Worm (Caenorhabditis elegans): Measurements from ENCODE around the gene nlp-78.

Gene nlp-78

DNA sequence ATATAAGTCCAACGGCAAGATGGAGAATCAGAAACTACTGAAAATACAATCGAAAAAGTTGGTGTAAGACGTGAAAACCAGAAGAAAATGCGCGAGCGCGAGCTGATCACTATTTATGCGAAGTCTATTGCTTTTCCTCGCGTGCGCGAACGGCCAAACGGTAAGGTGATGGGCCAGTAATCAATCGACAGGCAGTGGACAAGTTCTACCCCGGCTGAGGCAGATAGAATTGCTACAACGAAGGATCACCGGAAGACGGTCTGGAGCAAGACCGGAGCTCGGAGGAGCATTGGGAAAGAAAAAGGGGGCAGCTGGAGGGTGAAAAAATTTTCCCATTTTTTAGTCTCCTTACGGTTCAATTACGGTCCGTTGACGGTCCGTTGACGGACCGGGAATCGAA, 33.4 kb upstream of the nlp-78 start (continued):
- TF ChIP-seq ceh-58 (GFP tag; IDR thresholded peaks at IDR 0.05): peak; percentile 93; the same call in 1 of the 2 replicates

DNA sequence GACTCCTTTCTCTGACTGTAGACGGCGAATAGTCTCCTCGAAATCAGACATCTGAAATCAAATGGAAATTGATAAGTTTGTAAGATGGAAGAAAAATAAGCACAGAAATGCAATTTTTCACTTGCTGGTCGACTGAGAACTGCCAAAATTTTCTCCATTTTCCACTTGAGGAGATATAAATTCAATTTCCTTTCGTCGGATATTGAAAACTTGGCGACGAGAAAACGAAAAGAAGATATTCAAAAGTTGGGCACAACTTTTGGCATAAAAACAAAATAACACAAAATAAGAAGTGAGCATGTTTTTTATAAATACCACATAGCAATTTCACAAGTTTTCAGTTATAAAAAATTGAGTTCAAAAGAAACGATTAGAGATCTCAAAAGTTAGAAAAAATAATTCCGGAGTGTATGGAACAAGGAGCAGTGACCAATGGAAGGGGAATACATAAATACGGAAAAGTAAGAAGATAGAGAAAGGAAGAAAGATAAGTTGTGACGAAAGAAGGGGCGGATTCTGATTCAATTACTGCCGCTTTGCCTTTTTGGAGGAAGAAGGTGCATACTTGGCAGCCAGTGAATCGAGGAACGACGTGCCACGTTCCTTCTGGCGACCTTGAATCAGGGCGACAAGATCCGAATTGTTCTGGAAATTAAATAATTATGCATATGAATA, 28.7 kb upstream of the nlp-78 start, which contains the start of gene dyrb-1:
Gene dyrb-1, minus strand, starts transcription at position 51 of the 675 bp plus-strand sequence.
- no peak for TF ChIP-seq cebp-2 (GFP tag; IDR thresholded peaks at IDR 0.05)
- no peak for TF ChIP-seq Y79H2A.3 (GFP tag; conservative IDR thresholded peaks at IDR 0.05)
- no peak for TF ChIP-seq nhr-27 (tag; optimal IDR thresholded peaks at IDR 0.05)
- TF ChIP-seq ceh-27 (GFP tag; optimal IDR thresholded peaks at IDR 0.05): no peak
- no peak for TF ChIP-seq Y53F4B.3 (GFP tag; IDR thresholded peaks at IDR 0.05)
- TF ChIP-seq ceh-79 (tag; optimal IDR thresholded peaks at IDR 0.05): no peak
- no peak for TF ChIP-seq F37B4.10 (GFP tag; IDR thresholded peaks at IDR 0.05)
- TF ChIP-seq let-607 (tag; optimal IDR thresholded peaks at IDR 0.05): no peak
- TF ChIP-seq F57C9.4 (tag; optimal IDR thresholded peaks at IDR 0.05): no peak
- TF ChIP-seq aptf-2 (GFP tag; conservative IDR thresholded peaks at IDR 0.05): no peak
- TF ChIP-seq egl-44 (GFP tag; IDR thresholded peaks at IDR 0.05): no peak
- no peak for TF ChIP-seq gei-17 (GFP tag; optimal IDR thresholded peaks at IDR 0.05)
- no peak for TF ChIP-seq bed-2 (GFP tag; IDR thresholded peaks at IDR 0.05)
- no peak for TF ChIP-seq unc-62 (GFP tag; optimal IDR thresholded peaks at IDR 0.05)

DNA sequence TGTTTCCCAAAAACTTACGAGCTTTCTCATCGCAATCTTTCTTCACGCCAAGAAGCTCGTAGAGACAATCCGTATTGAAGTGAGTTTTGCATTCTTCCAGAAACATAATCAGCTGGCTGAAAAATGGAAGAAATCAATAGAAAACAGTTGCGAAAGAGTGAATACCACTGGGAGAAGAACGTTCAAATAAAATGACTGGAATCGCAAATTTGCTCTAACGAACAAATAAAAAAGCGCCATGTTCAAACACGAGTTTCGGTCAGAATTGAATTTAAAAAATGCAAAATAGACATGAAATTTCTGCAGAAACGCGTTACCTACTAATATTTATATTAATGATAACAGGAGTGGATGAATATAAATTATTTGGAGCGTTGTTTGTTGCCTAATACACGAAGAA, 27.5 kb upstream of the nlp-78 start, which contains the start of gene dnj-23:
Gene dnj-23, minus strand, starts transcription at position 158 of the 400 bp plus-strand sequence.
- no peak for TF ChIP-seq F52B5.7 (tag; optimal IDR thresholded peaks at IDR 0.05)
- TF ChIP-seq mxl-1 (tag; optimal IDR thresholded peaks at IDR 0.05): no peak
- TF ChIP-seq let-526 (GFP tag; IDR thresholded peaks at IDR 0.05): no peak
- no peak for TF ChIP-seq T07F8.4 (tag; optimal IDR thresholded peaks at IDR 0.05)
- TF ChIP-seq rcor-1 (GFP tag; IDR thresholded peaks at IDR 0.05): no peak
- TF ChIP-seq akir-1 (GFP tag; optimal IDR thresholded peaks at IDR 0.05): no peak
- peak; percentile 5 for TF ChIP-seq pha-4 (tag; optimal IDR thresholded peaks at IDR 0.05)
- TF ChIP-seq C17E4.6 (GFP tag; IDR thresholded peaks at IDR 0.05): no peak
- TF ChIP-seq efl-1 (GFP tag; optimal IDR thresholded peaks at IDR 0.05): peak; percentile 53
- TF ChIP-seq F22D6.2 (tag; optimal IDR thresholded peaks at IDR 0.05): no peak
- no peak for TF ChIP-seq hmg-20 (GFP tag; IDR thresholded peaks at IDR 0.05)
- TF ChIP-seq repo-1 (tag; optimal IDR thresholded peaks at IDR 0.05): no peak
- TF ChIP-seq let-607 (tag; optimal IDR thresholded peaks at IDR 0.05): no peak
- TF ChIP-seq K11D2.4 (GFP tag; IDR thresholded peaks at IDR 0.05): no peak
- peak in 1 of 3 experiments; percentile 38 for TF ChIP-seq lin-35 (GFP tag; optimal IDR thresholded peaks at IDR 0.05)
- TF ChIP-seq cebp-1 (GFP tag; IDR thresholded peaks at IDR 0.05): peak; percentile 51; the same call in 1 of the 2 replicates
- peak; percentile 69 for TF ChIP-seq cebp-1 (tag; optimal IDR thresholded peaks at IDR 0.05)
- peak; percentile 6 for TF ChIP-seq lin-54 (GFP tag; optimal IDR thresholded peaks at IDR 0.05)
- no peak for TF ChIP-seq pbrm-1 (GFP tag; IDR thresholded peaks at IDR 0.05)
- TF ChIP-seq F23B12.7 (tag; optimal IDR thresholded peaks at IDR 0.05; ENCODE audit: insufficient read depth): no peak
